Worm (Caenorhabditis elegans): ENCODE results near the gene F41G3.20.

The F41G3.20 gene

ce11 chrII:6756232-6756631 lies 5.4 kb upstream of the F41G3.20 start, which contains the start of gene F41G3.3:
Gene F41G3.3, plus strand, starts transcription at chrII:6756532.
- TF ChIP-seq elt-4 (tag; optimal IDR thresholded peaks at IDR 0.05) (no peak), zip-5 (tag; optimal IDR thresholded peaks at IDR 0.05) (no peak), hlh-30 (tag; optimal IDR thresholded peaks at IDR 0.05; ENCODE audit: insufficient read depth) (no peak), pax-1 (tag; optimal IDR thresholded peaks at IDR 0.05) (no peak), sox-4 (tag; optimal IDR thresholded peaks at IDR 0.05) (no peak), ceh-14 (tag; optimal IDR thresholded peaks at IDR 0.05) (no peak), ceh-34 (tag; optimal IDR thresholded peaks at IDR 0.05) (no peak), elt-2 (tag; optimal IDR thresholded peaks at IDR 0.05) (no peak), ceh-22 (tag; optimal IDR thresholded peaks at IDR 0.05) (no peak), unc-3 (GFP tag; conservative IDR thresholded peaks at IDR 0.05) (no peak), unc-3 (tag; optimal IDR thresholded peaks at IDR 0.05) (no peak), ceh-2 (tag; optimal IDR thresholded peaks at IDR 0.05) (no peak), rnt-1 (tag; optimal IDR thresholded peaks at IDR 0.05) (no peak)

ce11 chrII:6754671-6755224 lies 3.9 kb upstream of the F41G3.20 start, which contains the start of the genes srx-95 and fis-1:
Gene srx-95, minus strand, starts transcription at chrII:6754771.
Gene fis-1, plus strand, starts transcription at chrII:6755174.
- TF ChIP-seq ama-1 (optimal IDR thresholded peaks at IDR 0.05) (no peak), pax-1 (tag; optimal IDR thresholded peaks at IDR 0.05) (no peak), sox-2 (GFP tag; IDR thresholded peaks at IDR 0.05) (no peak), gmeb-2 (tag; optimal IDR thresholded peaks at IDR 0.05) (no peak), pha-4 (tag; optimal IDR thresholded peaks at IDR 0.05) (no peak), nhr-232 (tag; optimal IDR thresholded peaks at IDR 0.05) (no peak), C38D4.7 (GFP tag; optimal IDR thresholded peaks at IDR 0.05) (no peak), dmd-4 (tag; optimal IDR thresholded peaks at IDR 0.05; ENCODE audit: borderline replicate concordance) (no peak), lin-11 (tag; optimal IDR thresholded peaks at IDR 0.05) (no peak), Y22D7AL.16 (tag; optimal IDR thresholded peaks at IDR 0.05) (no peak), eyg-1 (tag; optimal IDR thresholded peaks at IDR 0.05) (no peak), pat-9 (tag; optimal IDR thresholded peaks at IDR 0.05) (no peak)

- TF ChIP-seq F13H6.1 (tag; optimal IDR thresholded peaks at IDR 0.05) (no peak), T23F11.4 (GFP tag; optimal IDR thresholded peaks at IDR 0.05) (no peak), pros-1 (tag; optimal IDR thresholded peaks at IDR 0.05) (no peak), hlh-13 (GFP tag; optimal IDR thresholded peaks at IDR 0.05) (no peak), ceh-31 (tag; optimal IDR thresholded peaks at IDR 0.05) (no peak), unc-42 (tag; optimal IDR thresholded peaks at IDR 0.05) (no peak), ceh-24 (tag; optimal IDR thresholded peaks at IDR 0.05) (no peak), ceh-19 (GFP tag; optimal IDR thresholded peaks at IDR 0.05) (no peak), ahr-1 (tag; optimal IDR thresholded peaks at IDR 0.05) (no peak), K02D7.2 (tag; optimal IDR thresholded peaks at IDR 0.05) (no peak), zip-5 (tag; optimal IDR thresholded peaks at IDR 0.05) (no peak), ets-4 (tag; optimal IDR thresholded peaks at IDR 0.05) (no peak), pag-3 (tag; optimal IDR thresholded peaks at IDR 0.05; ENCODE audit: borderline replicate concordance) (no peak), elt-2 (tag; optimal IDR thresholded peaks at IDR 0.05) (no peak), dmd-4 (tag; optimal IDR thresholded peaks at IDR 0.05; ENCODE audit: borderline replicate concordance) (no peak), ref-2 (tag; optimal IDR thresholded peaks at IDR 0.05) (no peak)
Measured at ce11 chrII:6752850-6753249, 2.0 kb upstream of the F41G3.20 start, which contains the start of gene F41G3.21. Gene F41G3.21, minus strand, starts transcription at chrII:6752950.

- TF ChIP-seq che-1 (tag; optimal IDR thresholded peaks at IDR 0.05) (no peak), hlh-30 (tag; optimal IDR thresholded peaks at IDR 0.05; ENCODE audit: insufficient read depth) (no peak), ama-1 (optimal IDR thresholded peaks at IDR 0.05) (no peak), tbx-7 (tag; optimal IDR thresholded peaks at IDR 0.05) (no peak), odd-2 (tag; optimal IDR thresholded peaks at IDR 0.05) (no peak), fax-1 (tag; optimal IDR thresholded peaks at IDR 0.05) (no peak), rnt-1 (tag; optimal IDR thresholded peaks at IDR 0.05) (no peak), elt-4 (tag; optimal IDR thresholded peaks at IDR 0.05) (no peak), tbx-2 (tag; optimal IDR thresholded peaks at IDR 0.05) (no peak), C08G9.2 (tag; optimal IDR thresholded peaks at IDR 0.05) (no peak), ceh-6 (GFP tag; optimal IDR thresholded peaks at IDR 0.05) (no peak), ztf-16 (tag; optimal IDR thresholded peaks at IDR 0.05) (no peak), pax-1 (tag; optimal IDR thresholded peaks at IDR 0.05) (no peak), ceh-2 (tag; optimal IDR thresholded peaks at IDR 0.05) (no peak), pros-1 (tag; optimal IDR thresholded peaks at IDR 0.05) (no peak), pag-3 (tag; optimal IDR thresholded peaks at IDR 0.05; ENCODE audit: borderline replicate concordance) (no peak), nhr-232 (tag; optimal IDR thresholded peaks at IDR 0.05) (no peak), pha-2 (tag; optimal IDR thresholded peaks at IDR 0.05) (no peak), ceh-34 (tag; optimal IDR thresholded peaks at IDR 0.05) (no peak), pqm-1 (tag; optimal IDR thresholded peaks at IDR 0.05) (no peak)
Measured at ce11 chrII:6752027-6752426, 1.2 kb upstream of the F41G3.20 start, which contains the start of gene F41G3.19. Gene F41G3.19, minus strand, starts transcription at chrII:6752127.

Measured in whole organism, late embryonic.